Worm (Caenorhabditis elegans): Measurements from ENCODE around the gene T20B12.3.

ce11 chrIII:7381546-7382171, at the start of gene T20B12.3, which contains the start of gene hmg-4:
- TF ChIP-seq tab-1 (GFP tag; IDR thresholded peaks at IDR 0.05) (no peak), cog-1 (tag; optimal IDR thresholded peaks at IDR 0.05) (no peak), ztf-23 (GFP tag; IDR thresholded peaks at IDR 0.05) (no peak), flt-1 (GFP tag; IDR thresholded peaks at IDR 0.05) (no peak), med-1 (GFP tag; optimal IDR thresholded peaks at IDR 0.05; ENCODE audit: insufficient read depth) (no peak), klf-2 (GFP tag; conservative IDR thresholded peaks at IDR 0.05) (no peak), T22C8.4 (GFP tag; IDR thresholded peaks at IDR 0.05) (no peak), ref-1 (GFP tag; conservative IDR thresholded peaks at IDR 0.05) (no peak), ztf-29 (GFP tag; IDR thresholded peaks at IDR 0.05) (no peak)

Data from whole organism, midembryonic.